Worm (Caenorhabditis elegans) whole organism, mixed stage, embryonic: Measurements from ENCODE around the gene srx-60.
"Not testable (repeated sequence)": the region's sequence is repeated elsewhere in the genome, so short reads cannot be mapped to it uniquely, and the experiment has no call there.

Experiments used
- M03D4.4 ChIP-seq: sonication (generic microtip); optimal IDR thresholded peaks from 2 replicates; lab custom pipeline; 2017; ENCODE audit warnings: mild to moderate bottlenecking, missing genetic modification characterization, missing compliant biosample characterization
- bed-3 ChIP-seq: fragments of 200-800 bp; sonication (Bioruptor generic); optimal IDR thresholded peaks from 3 replicates; lab custom pipeline; 2018; ENCODE audit warnings: mild to moderate bottlenecking, missing genetic modification characterization, moderate library complexity, missing compliant biosample characterization
- blmp-1 ChIP-seq: fragments of 150-350 bp; optimal IDR thresholded peaks from 2 replicates; lab custom pipeline; 2014; ENCODE audit warnings: missing biosample characterization, missing genetic modification characterization
- ceh-39 ChIP-seq: fragments of 150-350 bp; optimal IDR thresholded peaks from 2 replicates; lab custom pipeline; 2014; ENCODE audit warnings: missing biosample characterization, missing genetic modification characterization
- ceh-43 ChIP-seq: fragments of 200-800 bp; sonication (Bioruptor generic); optimal IDR thresholded peaks from 2 replicates; lab custom pipeline; 2018; ENCODE audit warnings: mild to moderate bottlenecking, missing genetic modification characterization, moderate library complexity, missing compliant biosample characterization
- cnd-1 ChIP-seq: fragments of 200-800 bp; sonication (Bioruptor generic); optimal IDR thresholded peaks from 2 replicates; lab custom pipeline; 2018; ENCODE audit warnings: mild to moderate bottlenecking, missing genetic modification characterization, missing compliant biosample characterization
- drap-1 ChIP-seq: fragments of 200-800 bp; sonication (Bioruptor generic); optimal IDR thresholded peaks from 3 replicates; lab custom pipeline; 2018; ENCODE audit warnings: mild to moderate bottlenecking, missing genetic modification characterization, missing compliant biosample characterization
- flh-1 ChIP-seq: fragments of 200-800 bp; sonication (Bioruptor generic); optimal IDR thresholded peaks from 2 replicates; lab custom pipeline; 2018; ENCODE audit warnings: mild to moderate bottlenecking, missing genetic modification characterization, moderate library complexity, missing compliant biosample characterization
- hlh-1 ChIP-seq: fragments of 150-350 bp; optimal IDR thresholded peaks from 2 replicates; lab custom pipeline; 2014; ENCODE audit warnings: missing biosample characterization, missing genetic modification reagents, missing genetic modification characterization
- lin-13 ChIP-seq: fragments of 150-350 bp; optimal IDR thresholded peaks from 2 replicates; lab custom pipeline; 2014; ENCODE audit warnings: missing biosample characterization, missing genetic modification characterization
- mab-5 ChIP-seq: fragments of 150-350 bp; optimal IDR thresholded peaks from 2 replicates; lab custom pipeline; 2014; ENCODE audit warnings: missing biosample characterization, missing genetic modification characterization
- mep-1 ChIP-seq: fragments of 150-350 bp; optimal IDR thresholded peaks from 2 replicates; lab custom pipeline; 2017; ENCODE audit warnings: missing biosample characterization, missing genetic modification reagents, missing genetic modification characterization, inconsistent platforms
- nhr-12 ChIP-seq: fragments of 150-350 bp; optimal IDR thresholded peaks from 2 replicates; lab custom pipeline; 2014; ENCODE audit warnings: missing biosample characterization, missing genetic modification characterization
- nhr-2 ChIP-seq: fragments of 150-350 bp; optimal IDR thresholded peaks from 2 replicates; lab custom pipeline; 2014; ENCODE audit warnings: missing biosample characterization, missing genetic modification characterization
- nhr-237 ChIP-seq: fragments of 150-350 bp; optimal IDR thresholded peaks from 2 replicates; lab custom pipeline; 2014; ENCODE audit warnings: missing biosample characterization, missing genetic modification characterization
- nhr-28 ChIP-seq: fragments of 150-350 bp; optimal IDR thresholded peaks from 2 replicates; lab custom pipeline; 2014; ENCODE audit warnings: missing biosample characterization, missing genetic modification characterization
- snpc-4 ChIP-seq: fragments of 150-350 bp; optimal IDR thresholded peaks from 2 replicates; lab custom pipeline; 2014; ENCODE audit warnings: missing biosample characterization, missing genetic modification characterization
- tbx-8 ChIP-seq: fragments of 200-800 bp; sonication (Bioruptor generic); optimal IDR thresholded peaks from 2 replicates; lab custom pipeline; 2018; ENCODE audit warnings: mild to moderate bottlenecking, missing genetic modification characterization, moderate library complexity, missing compliant biosample characterization
- unc-120 ChIP-seq: sonication (generic microtip); optimal IDR thresholded peaks from 2 replicates; lab custom pipeline; 2017; ENCODE audit warnings: missing genetic modification characterization, missing compliant biosample characterization; ENCODE audit not compliant: poor library complexity, severe bottlenecking
- unc-39 ChIP-seq: fragments of 150-350 bp; optimal IDR thresholded peaks from 2 replicates; lab custom pipeline; 2014; ENCODE audit warnings: missing biosample characterization, missing genetic modification characterization
- unc-62 ChIP-seq: fragments of 150-350 bp; optimal IDR thresholded peaks from 2 replicates; lab custom pipeline; 2014; ENCODE audit warnings: missing biosample characterization, missing genetic modification reagents, missing genetic modification characterization
- ztf-11 ChIP-seq: fragments of 150-350 bp; optimal IDR thresholded peaks from 2 replicates; lab custom pipeline; 2014; ENCODE audit warnings: missing biosample characterization, missing genetic modification characterization

The srx-60 gene

ce11 chrV:7444331-7444730, 43.6 kb downstream of the srx-60 start, which contains the start of gene nhr-141:
Gene nhr-141, plus strand, starts transcription at chrV:7444661.
- TF ChIP-seq lin-13 (tag; lab: Kevin White, UChicago); mab-5; hlh-1 (tag; lab: Kevin White, UChicago): not testable (repeated sequence)

- no peak for TF ChIP-seq mep-1 (tag; lab: Kevin White, UChicago)
- no peak for TF ChIP-seq nhr-12 (tag; lab: Kevin White, UChicago)
- TF ChIP-seq lin-13 (tag; lab: Kevin White, UChicago): no peak
- TF ChIP-seq mab-5: no peak
- TF ChIP-seq drap-1 (GFP tag; lab: Kevin White, UChicago): no peak
- TF ChIP-seq snpc-4 (tag; lab: Kevin White, UChicago): no peak
- TF ChIP-seq unc-120 (tag; lab: Kevin White, UChicago): no peak
- TF ChIP-seq nhr-237: no peak
- no peak for TF ChIP-seq hlh-1 (tag; lab: Kevin White, UChicago)
- TF ChIP-seq unc-62 (GFP tag; lab: Kevin White, UChicago): no peak
- TF ChIP-seq ztf-11 (tag; lab: Kevin White, UChicago): no peak
- no peak for TF ChIP-seq blmp-1
- no peak for TF ChIP-seq M03D4.4 (tag; lab: Kevin White, UChicago)
- no peak for TF ChIP-seq tbx-8 (GFP tag; lab: Kevin White, UChicago)
- no peak for TF ChIP-seq nhr-28 (tag; lab: Kevin White, UChicago)
- TF ChIP-seq ceh-39: no peak
- TF ChIP-seq cnd-1 (tag; lab: Kevin White, UChicago): no peak
- TF ChIP-seq, all 35 proteins: peak for 0
Measured at ce11 chrV:7446965-7447364, 46.3 kb downstream of the srx-60 start, which contains the start of gene F25E5.5. Gene F25E5.5, plus strand, starts transcription at chrV:7447265.

- TF ChIP-seq tbx-8 (GFP tag; lab: Kevin White, UChicago) (no peak), hlh-1 (tag; lab: Kevin White, UChicago) (no peak), unc-39 (tag; lab: Kevin White, UChicago) (no peak), mab-5 (no peak), nhr-2 (no peak), nhr-237 (no peak), flh-1 (GFP tag; lab: Kevin White, UChicago) (no peak)
Measured at ce11 chrV:7449303-7449827, 48.7 kb downstream of the srx-60 start, which contains the start of gene try-12. Gene try-12, plus strand, starts transcription at chrV:7449353.

ce11 chrV:7451421-7451820, 50.7 kb downstream of the srx-60 start, which contains the start of gene try-11:
Gene try-11, plus strand, starts transcription at chrV:7451721.
- TF ChIP-seq bed-3 (no peak), ceh-43 (GFP tag; lab: Kevin White, UChicago) (no peak), nhr-2 (no peak)
